Worm (Caenorhabditis elegans): ENCODE measurements around the gene ndx-2.

The ndx-2 gene

DNA sequence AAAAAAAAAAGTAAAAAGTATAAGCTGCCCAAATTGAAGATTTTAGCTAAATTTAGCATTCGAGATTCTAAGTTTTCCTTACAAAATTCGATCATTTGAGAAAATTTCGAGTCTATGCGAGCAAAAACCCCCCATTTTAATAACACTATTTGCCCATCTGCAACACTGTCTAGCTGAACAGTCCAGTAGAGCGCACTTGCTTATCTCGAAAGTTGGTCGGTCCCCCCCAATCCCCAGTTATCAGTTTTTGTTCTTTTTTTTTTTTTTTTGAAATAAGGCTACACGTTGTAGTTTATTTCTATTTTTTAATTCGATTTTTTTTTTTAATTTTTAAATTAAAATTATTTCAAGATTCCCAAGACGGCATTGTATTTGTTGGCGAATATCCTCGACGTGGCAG lies 7.1 kb downstream of the ndx-2 start (continued):
- no peak for TF ChIP-seq nhr-25 (tag; optimal IDR thresholded peaks at IDR 0.05; ENCODE audit: borderline replicate concordance, insufficient read depth)
- TF ChIP-seq mdt-29 (GFP tag; IDR thresholded peaks at IDR 0.05) = no peak

DNA sequence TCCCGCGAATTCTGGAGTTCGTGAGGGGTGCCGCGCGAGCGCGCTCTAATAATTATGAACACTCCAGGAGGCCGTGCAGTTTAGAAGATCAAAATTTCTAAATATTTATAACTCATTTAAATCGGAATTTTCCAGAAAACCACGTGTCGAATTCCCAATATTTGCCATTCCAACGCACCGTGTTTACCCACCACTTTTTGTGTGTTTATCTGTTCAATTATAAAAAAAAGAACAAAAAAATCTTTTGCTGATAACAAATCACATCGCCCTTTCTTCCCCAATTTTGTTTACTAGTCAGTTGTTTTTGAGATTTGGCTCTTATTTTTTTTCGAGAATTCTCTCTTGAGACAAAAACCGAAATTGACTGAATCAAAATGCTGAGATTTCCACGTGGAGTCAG lies 8.6 kb downstream of the ndx-2 start:
- peak; percentile 67 for TF ChIP-seq dve-1 (tag; optimal IDR thresholded peaks at IDR 0.05; ENCODE audit: insufficient read depth)
- TF ChIP-seq nhr-77 (tag; optimal IDR thresholded peaks at IDR 0.05) = peak; percentile 1
- 0 out of 2 replicates have a peak, but pooled peaks have one; percentile 7 for TF ChIP-seq dmd-6 (GFP tag; IDR thresholded peaks at IDR 0.05)
- TF ChIP-seq duxl-1 (tag; optimal IDR thresholded peaks at IDR 0.05; ENCODE audit: poor library complexity) = no peak
- no peak for TF ChIP-seq daf-16 (GFP tag; optimal IDR thresholded peaks at IDR 0.05)
- peak; percentile 97 for TF ChIP-seq daf-16 (tag; optimal IDR thresholded peaks at IDR 0.05)
- TF ChIP-seq pqm-1 (tag; optimal IDR thresholded peaks at IDR 0.05) = peak; percentile 2
- no peak for TF ChIP-seq zag-1 (tag; optimal IDR thresholded peaks at IDR 0.05)
- TF ChIP-seq zip-2 (tag; optimal IDR thresholded peaks at IDR 0.05) = no peak
- TF ChIP-seq aly-2 (tag; optimal IDR thresholded peaks at IDR 0.05) = no peak
- TF ChIP-seq Y5F2A.4 (GFP tag; optimal IDR thresholded peaks at IDR 0.05) = no peak
- TF ChIP-seq fkh-10 (GFP tag; optimal IDR thresholded peaks at IDR 0.05) = no peak
- no peak for TF ChIP-seq ceh-20 (GFP tag; IDR thresholded peaks at IDR 0.05)
- no peak for TF ChIP-seq T26A8.4 (GFP tag; IDR thresholded peaks at IDR 0.05)
- no peak for TF ChIP-seq nhr-6 (tag; optimal IDR thresholded peaks at IDR 0.05)

- TF ChIP-seq aha-1 (tag) (peak; percentile 57), mdt-29 (GFP tag; IDR thresholded peaks at IDR 0.05) (0 out of 2 replicates have a peak, but pooled peaks have one; percentile 12), hlh-11 (tag; optimal IDR thresholded peaks at IDR 0.05) (no peak)
Observed at ce11 chrV:2652557-2653133, 12.2 kb downstream of the ndx-2 start, which contains the start of the genes W02H5.8 and angl-1. Gene W02H5.8, minus strand, starts transcription at chrV:2652657. Gene angl-1, plus strand, starts transcription at chrV:2653083.

DNA sequence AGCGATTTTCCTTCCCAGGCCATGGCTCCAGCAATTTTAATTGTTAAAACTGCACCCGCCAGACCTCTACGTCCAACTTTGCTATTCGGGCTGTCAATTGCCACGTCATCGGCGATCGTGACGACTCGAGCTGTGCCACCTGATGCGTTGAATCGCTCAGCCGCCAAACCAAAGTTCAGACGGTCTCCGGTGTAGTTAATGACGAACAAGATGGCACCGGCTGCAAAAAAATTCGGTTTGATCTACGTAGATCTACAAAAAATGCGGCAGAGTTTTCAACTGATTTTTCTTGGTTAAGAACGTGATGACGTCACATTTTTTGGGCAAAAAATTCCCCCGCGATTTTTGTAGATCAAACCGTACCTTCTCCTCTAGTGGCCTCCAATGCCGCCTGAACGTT lies 13.8 kb downstream of the ndx-2 start:
- TF ChIP-seq unc-130 (GFP tag; optimal IDR thresholded peaks at IDR 0.05) (no peak), aha-1 (tag) (peak; percentile 98)

ce11 chrV:2647222-2647796 lies 17.5 kb downstream of the ndx-2 start:
- TF ChIP-seq hlh-11 (tag; optimal IDR thresholded peaks at IDR 0.05) (no peak), snpc-4 (tag; optimal IDR thresholded peaks at IDR 0.05) (no peak), madf-9 (GFP tag; conservative IDR thresholded peaks at IDR 0.05) (no peak), aha-1 (tag) (peak; percentile 93), ceh-62 (tag; optimal IDR thresholded peaks at IDR 0.05) (no peak), mxl-3 (GFP tag; optimal IDR thresholded peaks at IDR 0.05) (no peak), lin-39 (tag; optimal IDR thresholded peaks at IDR 0.05) (no peak), lin-38 (GFP tag; IDR thresholded peaks at IDR 0.05) (peak; percentile 28; the same call in 1 of the 2 replicates)

ce11 chrV:2646067-2646466 lies 18.7 kb downstream of the ndx-2 start:
- TF ChIP-seq lin-15B (tag; optimal IDR thresholded peaks at IDR 0.05) (no peak), lin-1 (GFP tag; IDR thresholded peaks at IDR 0.05) (no peak), php-3 (GFP tag; IDR thresholded peaks at IDR 0.05) (no peak), skn-1 (tag; optimal IDR thresholded peaks at IDR 0.05) (no peak), cey-2 (tag; optimal IDR thresholded peaks at IDR 0.05; ENCODE audit: borderline replicate concordance, insufficient read depth) (no peak), mdt-29 (GFP tag; IDR thresholded peaks at IDR 0.05) (no peak), ceh-20 (GFP tag; IDR thresholded peaks at IDR 0.05) (no peak), mep-1 (tag; optimal IDR thresholded peaks at IDR 0.05) (no peak), set-16 (GFP tag; IDR thresholded peaks at IDR 0.05) (peak; percentile 87), mxl-2 (GFP tag; conservative IDR thresholded peaks at IDR 0.05) (no peak), ztf-11 (tag; optimal IDR thresholded peaks at IDR 0.05) (no peak), egl-43 (GFP tag; IDR thresholded peaks at IDR 0.05) (0 out of 2 replicates have a peak, but pooled peaks have one; percentile 31), ctbp-1 (GFP tag; IDR thresholded peaks at IDR 0.05) (no peak), nhr-77 (tag; optimal IDR thresholded peaks at IDR 0.05) (no peak), mes-2 (tag; optimal IDR thresholded peaks at IDR 0.05; ENCODE audit: poor library complexity, severe bottlenecking) (no peak), pqm-1 (tag; optimal IDR thresholded peaks at IDR 0.05) (no peak)
